Worm (Caenorhabditis elegans) whole organism, L1 larva: ENCODE data around the gene tig-3.

ENCODE experiments used
- C34B4.2 ChIP-seq: sonication (generic microtip); optimal IDR thresholded peaks from 2 replicates; lab custom pipeline; 2017; ENCODE audit warnings: mild to moderate bottlenecking, missing genetic modification characterization, missing compliant biosample characterization
- ceh-82 ChIP-seq, 3 experiments: fragments of 150-350 bp in 1 of 3; sonication (generic microtip) in 2 of 3; optimal IDR thresholded peaks; 2 replicates each; lab custom pipeline; 2014 to 2017; ENCODE audit warnings: missing biosample characterization in 3 of 3, missing genetic modification characterization in 3 of 3
- dsc-1 ChIP-seq: sonication (generic microtip); optimal IDR thresholded peaks from 2 replicates; lab custom pipeline; 2016; ENCODE audit warnings: mild to moderate bottlenecking, missing genetic modification characterization, missing compliant biosample characterization
- fkh-8 ChIP-seq: sonication (generic microtip); optimal IDR thresholded peaks from 2 replicates; lab custom pipeline; 2016; ENCODE audit warnings: mild to moderate bottlenecking, missing genetic modification characterization, missing compliant biosample characterization
- mep-1 ChIP-seq: fragments of 150-350 bp; optimal IDR thresholded peaks from 2 replicates; lab custom pipeline; 2014; ENCODE audit warnings: missing biosample characterization, missing genetic modification characterization
- nhr-20 ChIP-seq: sonication (generic microtip); optimal IDR thresholded peaks from 2 replicates; lab custom pipeline; 2016; ENCODE audit warnings: mild to moderate bottlenecking, missing genetic modification characterization, missing compliant biosample characterization
- unc-62 ChIP-seq: fragments of 150-350 bp; optimal IDR thresholded peaks from 2 replicates; lab custom pipeline; 2014; ENCODE audit warnings: missing biosample characterization, missing genetic modification reagents, missing genetic modification characterization
- zag-1 ChIP-seq: fragments of 150-350 bp; optimal IDR thresholded peaks from 2 replicates; lab custom pipeline; 2014; ENCODE audit warnings: missing biosample characterization, missing genetic modification characterization

- TF ChIP-seq unc-62 (GFP tag; lab: Kevin White, UChicago) (no peak), mep-1 (tag; lab: Kevin White, UChicago) (no peak), nhr-20 (tag; lab: Kevin White, UChicago) (peak; percentile 30), C34B4.2 (tag; lab: Kevin White, UChicago) (no peak), zag-1 (tag; lab: Kevin White, UChicago) (no peak), fkh-8 (tag; lab: Kevin White, UChicago) (peak; percentile 15), ceh-82 (tag; optimal IDR thresholded peaks at IDR 0.05; lab: Kevin White, UChicago) (no peak), dsc-1 (tag; lab: Kevin White, UChicago) (no peak)
These were observed 42.3 kb downstream of the tig-3 start for ce11 chrII:15209309-15209708.
